Fruit fly (Drosophila melanogaster) whole organism, prepupa: ENCODE measurements around the gene Act88F.

Source experiments
- Blimp-1 ChIP-seq: fragments of 200-800 bp; sonication (Bioruptor generic); optimal IDR thresholded peaks from 3 replicates; lab custom pipeline; 2017; ENCODE audit warnings: missing biosample characterization, missing genetic modification characterization, mild to moderate bottlenecking, moderate library complexity, missing genetic modification reagents
- CG10669 ChIP-seq: fragments of 200-800 bp; sonication (Bioruptor generic); optimal IDR thresholded peaks from 3 replicates; lab custom pipeline; 2018; ENCODE audit warnings: missing biosample characterization, mild to moderate bottlenecking, missing genetic modification characterization, moderate library complexity
- CG11294 ChIP-seq: fragments of 200-800 bp; sonication (Bioruptor generic); IDR thresholded peaks from 2 replicates; pipeline ENCODE4 v1.3.6; 2022; ENCODE audit warnings: missing biosample characterization, missing genetic modification characterization
- CG11762 ChIP-seq: fragments of 200-800 bp; sonication (Bioruptor generic); optimal IDR thresholded peaks from 3 replicates; lab custom pipeline; 2016; ENCODE audit warnings: missing biosample characterization, missing genetic modification characterization; ENCODE audit not compliant: insufficient read depth
- CG11902 ChIP-seq: fragments of 200-800 bp; sonication (Bioruptor generic); optimal IDR thresholded peaks from 3 replicates; lab custom pipeline; 2016; ENCODE audit warnings: missing biosample characterization, missing genetic modification characterization
- CG15336 ChIP-seq: fragments of 200-800 bp; sonication (Bioruptor generic); IDR thresholded peaks from 2 replicates; pipeline ENCODE4 v1.3.6; 2022; ENCODE audit warnings: missing biosample characterization, missing genetic modification characterization
- CG1621 ChIP-seq: fragments of 200-800 bp; sonication (Bioruptor generic); optimal IDR thresholded peaks from 3 replicates; lab custom pipeline; 2018; ENCODE audit warnings: missing biosample characterization, mild to moderate bottlenecking, missing genetic modification characterization
- CG16779 ChIP-seq: fragments of 200-800 bp; sonication (Bioruptor generic); optimal IDR thresholded peaks from 3 replicates; lab custom pipeline; 2017; ENCODE audit warnings: missing biosample characterization, mild to moderate bottlenecking, missing genetic modification characterization
- CG34406 ChIP-seq: fragments of 200-800 bp; sonication (Bioruptor generic); optimal IDR thresholded peaks from 3 replicates; lab custom pipeline; 2016; ENCODE audit warnings: missing biosample characterization, missing genetic modification characterization
- CG4318 ChIP-seq: fragments of 200-800 bp; sonication (Bioruptor generic); optimal IDR thresholded peaks from 3 replicates; lab custom pipeline; 2017; ENCODE audit warnings: missing biosample characterization, mild to moderate bottlenecking, missing genetic modification characterization
- CG6276 ChIP-seq: fragments of 200-800 bp; sonication (Bioruptor generic); optimal IDR thresholded peaks from 2 replicates; lab custom pipeline; 2017; ENCODE audit warnings: missing biosample characterization, mild to moderate bottlenecking, missing genetic modification characterization
- CG6792 ChIP-seq: fragments of 200-800 bp; sonication (Bioruptor generic); optimal IDR thresholded peaks from 3 replicates; lab custom pipeline; 2016; ENCODE audit warnings: missing biosample characterization, missing genetic modification characterization
- CG6854 ChIP-seq: fragments of 200-800 bp; sonication (Bioruptor generic); optimal IDR thresholded peaks from 2 replicates; lab custom pipeline; 2017; ENCODE audit warnings: missing biosample characterization, mild to moderate bottlenecking, missing genetic modification characterization
- CG7368 ChIP-seq: fragments of 200-800 bp; sonication (Bioruptor generic); optimal IDR thresholded peaks from 3 replicates; lab custom pipeline; 2016; ENCODE audit warnings: missing biosample characterization, missing genetic modification characterization
- CG8119 ChIP-seq: fragments of 200-800 bp; sonication (Bioruptor generic); IDR thresholded peaks from 3 replicates; pipeline ENCODE4 v1.3.6; 2022; ENCODE audit warnings: missing biosample characterization, missing genetic modification characterization
- CG8319 ChIP-seq: fragments of 200-800 bp; sonication (Bioruptor generic); optimal IDR thresholded peaks from 3 replicates; lab custom pipeline; 2016; ENCODE audit warnings: missing biosample characterization, missing genetic modification characterization
- Eip75B ChIP-seq: fragments of 200-800 bp; sonication (Bioruptor generic); optimal IDR thresholded peaks from 3 replicates; lab custom pipeline; 2016; ENCODE audit warnings: missing biosample characterization, missing genetic modification characterization
- Eip78C ChIP-seq: fragments of 200-800 bp; sonication (Bioruptor generic); peaks from one replicate; lab custom pipeline; 2016; ENCODE audit warnings: missing biosample characterization, missing genetic modification characterization
- Eip93F ChIP-seq: fragments of 200-800 bp; sonication (Bioruptor generic); optimal IDR thresholded peaks from 2 replicates; lab custom pipeline; 2016; ENCODE audit warnings: missing biosample characterization, mild to moderate bottlenecking, missing genetic modification characterization
- Ets21C ChIP-seq: fragments of 200-800 bp; sonication (Bioruptor generic); optimal IDR thresholded peaks from 3 replicates; lab custom pipeline; 2016; ENCODE audit warnings: missing biosample characterization, missing genetic modification characterization
- Ets96B ChIP-seq: fragments of 200-800 bp; optimal IDR thresholded peaks from 2 replicates; lab custom pipeline; 2019; ENCODE audit warnings: missing biosample characterization, mild to moderate bottlenecking, missing genetic modification characterization, moderate library complexity
- Gug ChIP-seq: fragments of 200-800 bp; sonication (Bioruptor generic); IDR thresholded peaks from 2 replicates; pipeline ENCODE4 v1.3.6; 2022; ENCODE audit warnings: missing biosample characterization, missing genetic modification characterization
- Hr38 ChIP-seq: sonication (Bioruptor generic); optimal IDR thresholded peaks from 2 replicates; lab custom pipeline; 2016; ENCODE audit warnings: missing biosample characterization, missing genetic modification characterization
- Lpt ChIP-seq: fragments of 200-800 bp; sonication (Bioruptor generic); optimal IDR thresholded peaks from 3 replicates; lab custom pipeline; 2016; ENCODE audit warnings: missing biosample characterization, missing genetic modification characterization
- Met ChIP-seq: fragments of 200-800 bp; sonication (Bioruptor generic); optimal IDR thresholded peaks from 3 replicates; lab custom pipeline; 2016; ENCODE audit warnings: missing biosample characterization, missing genetic modification characterization
- OdsH ChIP-seq: fragments of 200-800 bp; sonication (Bioruptor generic); optimal IDR thresholded peaks from 3 replicates; lab custom pipeline; 2016; ENCODE audit warnings: missing biosample characterization, missing genetic modification characterization
- Sox102F ChIP-seq: fragments of 200-800 bp; sonication (Bioruptor generic); optimal IDR thresholded peaks from 2 replicates; lab custom pipeline; 2016; ENCODE audit warnings: missing biosample characterization, mild to moderate bottlenecking, missing genetic modification characterization
- Sox15 ChIP-seq: fragments of 200-800 bp; sonication (Bioruptor generic); optimal IDR thresholded peaks from 3 replicates; lab custom pipeline; 2016; ENCODE audit warnings: missing biosample characterization, missing genetic modification characterization
- achi ChIP-seq: fragments of 200-800 bp; sonication (Bioruptor generic); optimal IDR thresholded peaks from 3 replicates; lab custom pipeline; 2016; ENCODE audit warnings: missing biosample characterization, missing genetic modification characterization
- cyc ChIP-seq: fragments of 200-800 bp; sonication (Bioruptor generic); optimal IDR thresholded peaks from 3 replicates; lab custom pipeline; 2016; ENCODE audit warnings: missing biosample characterization, missing genetic modification characterization
- dac ChIP-seq: fragments of 200-800 bp; sonication (Bioruptor generic); optimal IDR thresholded peaks from 2 replicates; lab custom pipeline; 2017; ENCODE audit warnings: missing biosample characterization, mild to moderate bottlenecking, missing genetic modification characterization
- eg ChIP-seq: fragments of 200-800 bp; sonication (Bioruptor generic); IDR thresholded peaks from 3 replicates; pipeline ENCODE4 v1.3.6; 2022; ENCODE audit warnings: missing biosample characterization, missing genetic modification characterization
- fd59A ChIP-seq: fragments of 200-800 bp; sonication (Bioruptor generic); optimal IDR thresholded peaks from 2 replicates; lab custom pipeline; 2017; ENCODE audit warnings: missing biosample characterization, mild to moderate bottlenecking, missing genetic modification characterization, missing genetic modification reagents
- fd85E ChIP-seq: fragments of 200-800 bp; sonication (Bioruptor generic); optimal IDR thresholded peaks from 3 replicates; lab custom pipeline; 2016; ENCODE audit warnings: missing biosample characterization, missing genetic modification characterization
- fkh ChIP-seq: fragments of 200-800 bp; sonication (Bioruptor generic); optimal IDR thresholded peaks from 3 replicates; lab custom pipeline; 2017; ENCODE audit warnings: missing biosample characterization, mild to moderate bottlenecking, missing genetic modification characterization, moderate library complexity
- pdm3 ChIP-seq: fragments of 200-800 bp; sonication (Bioruptor generic); optimal IDR thresholded peaks from 3 replicates; lab custom pipeline; 2016; ENCODE audit warnings: missing biosample characterization, missing genetic modification characterization
- svp ChIP-seq: fragments of 200-800 bp; sonication (Bioruptor generic); peaks from one replicate; lab custom pipeline; 2016; ENCODE audit warnings: missing biosample characterization, missing genetic modification characterization
- topi ChIP-seq: fragments of 200-800 bp; sonication (Bioruptor generic); optimal IDR thresholded peaks from 3 replicates; lab custom pipeline; 2016; ENCODE audit warnings: missing biosample characterization, missing genetic modification characterization
- vri ChIP-seq: fragments of 200-800 bp; sonication (Bioruptor generic); optimal IDR thresholded peaks from 3 replicates; lab custom pipeline; 2016; ENCODE audit warnings: missing biosample characterization, mild to moderate bottlenecking, missing genetic modification characterization

Gene Act88F

dm6 chr3R:15431142-15431541, 8.6 kb upstream of the Act88F start:
- TF ChIP-seq CG16779 (tag; lab: Kevin White, UChicago) = no peak
- no peak for TF ChIP-seq Ets21C (GFP tag; lab: Kevin White, UChicago)
- TF ChIP-seq Lpt (GFP tag; lab: Kevin White, UChicago) = no peak
- TF ChIP-seq CG11762 (GFP tag; lab: Kevin White, UChicago) = no peak
- TF ChIP-seq cyc = no peak
- TF ChIP-seq Eip75B (GFP tag; lab: Kevin White, UChicago) = no peak
- TF ChIP-seq CG4318 = no peak
- no peak for TF ChIP-seq CG11902 (GFP tag; lab: Kevin White, UChicago)
- TF ChIP-seq Gug (GFP tag; lab: Robert Waterston, UW) = no peak
- TF ChIP-seq achi (GFP tag; lab: Kevin White, UChicago) = no peak
- no peak for TF ChIP-seq CG1621 (tag; lab: Kevin White, UChicago)
- TF ChIP-seq OdsH = no peak
- no peak for TF ChIP-seq vri (GFP tag; lab: Kevin White, UChicago)
- TF ChIP-seq, all 60 proteins: peak for 0

DNA sequence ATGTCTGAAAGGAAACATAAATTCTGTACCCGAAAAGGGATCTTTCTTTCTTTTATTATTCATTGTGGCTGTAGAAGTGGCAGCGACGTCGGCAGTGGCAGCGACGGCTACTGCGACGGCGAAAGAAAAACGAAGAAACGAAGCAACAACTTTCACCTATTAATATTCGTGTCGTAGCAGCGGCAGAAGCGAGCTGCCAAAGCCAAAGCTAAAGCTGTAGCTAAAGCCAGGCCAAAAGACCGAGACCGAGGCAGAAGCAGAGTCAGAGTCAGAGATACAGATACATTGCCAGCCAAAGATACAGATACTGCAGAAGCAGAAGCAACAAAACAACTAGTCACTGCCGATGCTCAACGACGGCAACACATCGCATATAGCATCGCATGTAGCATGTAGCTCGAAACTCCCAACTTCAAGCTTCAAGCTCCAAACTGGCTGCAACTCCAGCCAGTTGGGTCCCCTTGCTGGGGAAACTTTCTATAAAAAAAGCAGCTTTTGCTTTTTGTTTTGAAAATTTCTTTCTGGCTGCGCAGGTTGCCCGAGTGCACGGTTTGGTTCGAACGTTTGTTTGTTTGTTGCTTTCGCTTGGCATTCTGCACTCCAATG, 6.3 kb upstream of the Act88F start:
- peak; percentile 83 for TF ChIP-seq Blimp-1 (GFP tag; lab: Kevin White, UChicago)
- TF ChIP-seq Sox15 (GFP tag; lab: Kevin White, UChicago) = no peak
- TF ChIP-seq Eip78C = peak; percentile 35
- peak; percentile 86 for TF ChIP-seq CG6854 (GFP tag; lab: Kevin White, UChicago)

DNA sequence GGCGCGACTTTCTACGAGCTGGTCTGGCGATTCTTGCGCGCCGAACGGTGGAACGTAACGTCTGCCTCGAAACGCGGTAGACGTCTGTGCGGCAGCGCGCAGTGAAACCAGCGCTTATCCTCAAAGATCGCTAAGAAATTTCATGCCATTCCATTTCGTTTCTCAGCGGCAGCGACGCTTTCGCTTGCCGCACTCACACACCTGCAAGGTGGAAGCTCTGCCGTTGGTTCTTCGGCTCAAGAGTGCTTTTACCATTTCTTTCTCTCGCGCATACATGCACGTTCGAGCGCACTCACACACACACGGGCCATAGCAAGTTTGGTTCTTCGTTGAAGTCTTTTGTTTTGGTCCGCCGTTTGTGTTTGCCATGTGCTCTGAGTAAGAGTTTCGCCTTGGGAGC, 5.1 kb upstream of the Act88F start, which contains the start of gene CG6118:
Gene CG6118 (minus strand): TSS at position 63 of the 400 bp plus-strand sequence.
- no peak for TF ChIP-seq Ets96B (tag; lab: Kevin White, UChicago)
- no peak for TF ChIP-seq CG34406 (GFP tag; lab: Kevin White, UChicago)
- no peak for TF ChIP-seq Hr38 (GFP tag; lab: Kevin White, UChicago)
- TF ChIP-seq Blimp-1 (GFP tag; lab: Kevin White, UChicago) = peak; percentile 82
- TF ChIP-seq CG8319 (GFP tag; lab: Kevin White, UChicago) = no peak
- TF ChIP-seq fd59A (GFP tag; lab: Kevin White, UChicago) = no peak
- TF ChIP-seq fkh = no peak
- peak; percentile 42 for TF ChIP-seq CG6854 (GFP tag; lab: Kevin White, UChicago)
- no peak for TF ChIP-seq Lpt (GFP tag; lab: Kevin White, UChicago)
- TF ChIP-seq, all 60 proteins: peak for 2

dm6 chr3R:15436799-15437198, 3.0 kb upstream of the Act88F start:
- TF ChIP-seq Blimp-1 (GFP tag; lab: Kevin White, UChicago) = peak; percentile 72
- no peak for TF ChIP-seq Sox15 (GFP tag; lab: Kevin White, UChicago)
- TF ChIP-seq Ets96B (tag; lab: Kevin White, UChicago) = no peak
- TF ChIP-seq Met (GFP tag; lab: Kevin White, UChicago) = no peak

DNA sequence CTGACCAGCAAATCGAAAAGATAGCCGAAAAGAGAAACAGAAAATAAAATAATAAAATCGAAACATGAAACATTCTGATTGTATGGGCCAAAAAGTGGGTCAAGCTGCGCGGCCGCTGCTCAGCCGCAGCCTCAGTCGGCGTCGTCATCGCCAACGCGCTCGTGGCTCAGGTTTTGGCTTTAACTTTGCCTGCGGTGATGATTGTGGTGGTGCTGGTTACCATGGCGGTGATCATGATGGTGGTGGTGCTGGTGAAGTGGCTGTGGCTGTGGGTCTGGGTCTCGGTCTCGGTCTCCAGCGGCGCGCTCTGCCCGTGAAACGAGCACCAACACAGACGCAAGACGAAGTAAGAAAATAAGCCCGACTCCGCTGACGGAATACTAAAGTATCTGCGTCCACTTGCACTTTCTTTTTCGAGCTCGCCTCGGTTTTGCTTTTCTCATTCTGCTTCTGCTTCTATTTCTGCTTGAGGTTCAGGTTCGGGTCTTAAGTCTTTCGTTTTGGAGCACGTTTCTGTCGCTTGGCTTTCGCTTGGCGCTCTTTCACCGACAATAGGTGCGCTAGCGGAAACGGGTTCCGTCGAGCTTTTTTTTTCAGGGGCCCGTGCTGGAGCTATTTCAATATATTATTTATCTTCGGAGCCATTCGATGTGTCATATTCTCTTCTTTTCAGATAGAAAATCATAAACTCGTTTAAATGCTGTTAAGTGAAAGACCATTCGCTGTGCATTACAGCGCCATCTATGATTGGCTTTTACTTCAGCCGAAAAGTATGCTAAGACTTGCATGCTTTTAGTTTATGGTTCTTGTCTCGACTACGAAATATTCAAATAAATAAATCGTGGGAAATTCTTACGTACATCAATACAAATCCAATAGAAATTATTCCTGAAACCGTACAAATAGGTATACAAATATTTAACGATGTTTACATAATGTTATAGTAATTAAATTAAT, 2.0 kb upstream of the Act88F start:
- no peak for TF ChIP-seq dac
- peak; percentile 11; the same call in 1 of the 2 replicates for TF ChIP-seq CG11294 (GFP tag; lab: Robert Waterston, UW)
- 0 out of 3 replicates have a peak, but pooled peaks have one; percentile 51 for TF ChIP-seq eg
- no peak for TF ChIP-seq CG6276 (GFP tag; lab: Kevin White, UChicago)
- TF ChIP-seq Ets96B (tag; lab: Kevin White, UChicago) = no peak
- TF ChIP-seq Eip93F (GFP tag; lab: Kevin White, UChicago) = no peak
- TF ChIP-seq CG6854 (GFP tag; lab: Kevin White, UChicago) = peak; percentile 86
- TF ChIP-seq fkh = no peak
- TF ChIP-seq vri (GFP tag; lab: Kevin White, UChicago) = no peak
- no peak for TF ChIP-seq CG8119 (GFP tag; lab: Robert Waterston, UW)
- peak; percentile 66 for TF ChIP-seq Eip78C
- TF ChIP-seq pdm3 = no peak
- TF ChIP-seq svp (GFP tag; lab: Kevin White, UChicago) = no peak
- TF ChIP-seq Hr38 (GFP tag; lab: Kevin White, UChicago) = no peak
- TF ChIP-seq CG7368 (GFP tag; lab: Kevin White, UChicago) = no peak
- TF ChIP-seq CG6792 (GFP tag; lab: Kevin White, UChicago) = no peak
- TF ChIP-seq Sox102F (GFP tag; lab: Kevin White, UChicago) = no peak
- no peak for TF ChIP-seq Gug (GFP tag; lab: Robert Waterston, UW)
- peak; percentile 23; the same call in 1 of the 2 replicates for TF ChIP-seq CG15336 (GFP tag; lab: Robert Waterston, UW)
- no peak for TF ChIP-seq fd85E (GFP tag; lab: Kevin White, UChicago)
- no peak for TF ChIP-seq CG10669 (GFP tag; lab: Kevin White, UChicago)
- no peak for TF ChIP-seq topi (GFP tag; lab: Kevin White, UChicago)
- TF ChIP-seq CG11762 (GFP tag; lab: Kevin White, UChicago) = no peak
